Worm (Caenorhabditis elegans) whole organism, mixed stage, embryonic: ENCODE results near the gene K09C6.3.

Experiments used
- bed-3 ChIP-seq: fragments of 200-800 bp; sonication (Bioruptor generic); optimal IDR thresholded peaks from 3 replicates; lab custom pipeline; 2018; ENCODE audit warnings: mild to moderate bottlenecking, missing genetic modification characterization, moderate library complexity, missing compliant biosample characterization
- drap-1 ChIP-seq: fragments of 200-800 bp; sonication (Bioruptor generic); optimal IDR thresholded peaks from 3 replicates; lab custom pipeline; 2018; ENCODE audit warnings: mild to moderate bottlenecking, missing genetic modification characterization, missing compliant biosample characterization
- mep-1 ChIP-seq: fragments of 150-350 bp; optimal IDR thresholded peaks from 2 replicates; lab custom pipeline; 2017; ENCODE audit warnings: missing biosample characterization, missing genetic modification reagents, missing genetic modification characterization, inconsistent platforms
- nhr-12 ChIP-seq: fragments of 150-350 bp; optimal IDR thresholded peaks from 2 replicates; lab custom pipeline; 2014; ENCODE audit warnings: missing biosample characterization, missing genetic modification characterization
- nhr-237 ChIP-seq: fragments of 150-350 bp; optimal IDR thresholded peaks from 2 replicates; lab custom pipeline; 2014; ENCODE audit warnings: missing biosample characterization, missing genetic modification characterization
- nhr-28 ChIP-seq: fragments of 150-350 bp; optimal IDR thresholded peaks from 2 replicates; lab custom pipeline; 2014; ENCODE audit warnings: missing biosample characterization, missing genetic modification characterization
- pha-4 ChIP-seq: fragments of 150-350 bp; optimal IDR thresholded peaks from 2 replicates; lab custom pipeline; 2018; ENCODE audit warnings: missing biosample characterization, missing genetic modification reagents, missing genetic modification characterization
- snpc-4 ChIP-seq: fragments of 150-350 bp; optimal IDR thresholded peaks from 2 replicates; lab custom pipeline; 2014; ENCODE audit warnings: missing biosample characterization, missing genetic modification characterization
- unc-62 ChIP-seq: fragments of 150-350 bp; optimal IDR thresholded peaks from 2 replicates; lab custom pipeline; 2014; ENCODE audit warnings: missing biosample characterization, missing genetic modification reagents, missing genetic modification characterization
- zip-8 ChIP-seq: fragments of 150-350 bp; optimal IDR thresholded peaks from 2 replicates; lab custom pipeline; 2014; ENCODE audit warnings: missing biosample characterization, missing genetic modification characterization

ce11 chrV:810281-810862 is 41.9 kb upstream of the K09C6.3 start, which contains the start of gene R13D11.4:
- TF ChIP-seq drap-1 (GFP tag; lab: Kevin White, UChicago) (no peak), nhr-12 (no peak), mep-1 (tag; lab: Kevin White, UChicago) (no peak), nhr-237 (tag; lab: Kevin White, UChicago) (no peak), snpc-4 (tag; lab: Kevin White, UChicago) (no peak), zip-8 (tag; lab: Kevin White, UChicago) (no peak), unc-62 (GFP tag; lab: Kevin White, UChicago) (no peak), nhr-28 (no peak), pha-4 (tag; lab: Kevin White, UChicago) (no peak), bed-3 (GFP tag; lab: Kevin White, UChicago) (no peak)
